Worm (Caenorhabditis elegans) whole organism, L1 larva: ENCODE results near the gene rps-2.

ENCODE experiments used
- F16B12.6 ChIP-seq: fragments of 150-350 bp; optimal IDR thresholded peaks from 2 replicates; lab custom pipeline; 2014; ENCODE audit warnings: missing biosample characterization, missing genetic modification characterization
- ceh-63 ChIP-seq: fragments of 200-800 bp; sonication (Bioruptor generic); optimal IDR thresholded peaks from 2 replicates; lab custom pipeline; 2018; ENCODE audit warnings: mild to moderate bottlenecking, missing genetic modification characterization, missing compliant biosample characterization
- elt-2 ChIP-seq: sonication (generic microtip); optimal IDR thresholded peaks from 2 replicates; lab custom pipeline; 2016; ENCODE audit warnings: missing genetic modification characterization, mild to moderate bottlenecking, inconsistent platforms, missing compliant biosample characterization, missing genetic modification reagents
- fkh-10 ChIP-seq: sonication (generic microtip); optimal IDR thresholded peaks from 2 replicates; lab custom pipeline; 2017; ENCODE audit warnings: missing biosample characterization, missing genetic modification reagents, missing genetic modification characterization
- isw-1 ChIP-seq: fragments of 200-800 bp; sonication (Bioruptor generic); IDR thresholded peaks from 2 replicates; pipeline ENCODE4 v1.3.6; 2022; ENCODE audit warnings: missing genetic modification characterization, missing compliant biosample characterization
- lin-13 ChIP-seq: fragments of 150-350 bp; optimal IDR thresholded peaks from 2 replicates; lab custom pipeline; 2014; ENCODE audit warnings: missing biosample characterization, missing genetic modification reagents, missing genetic modification characterization
- lir-3 ChIP-seq: sonication (generic microtip); optimal IDR thresholded peaks from 2 replicates; lab custom pipeline; 2016; ENCODE audit warnings: mild to moderate bottlenecking, missing genetic modification characterization, moderate library complexity, missing compliant biosample characterization; ENCODE audit not compliant: poor library complexity
- nhr-28 ChIP-seq: fragments of 150-350 bp; optimal IDR thresholded peaks from 2 replicates; lab custom pipeline; 2014; ENCODE audit warnings: missing biosample characterization, missing genetic modification characterization
- pqm-1 ChIP-seq: sonication (generic microtip); optimal IDR thresholded peaks from 3 replicates; lab custom pipeline; 2017; ENCODE audit warnings: missing biosample characterization, missing genetic modification characterization
- sptf-1 ChIP-seq: fragments of 150-350 bp; optimal IDR thresholded peaks from 2 replicates; lab custom pipeline; 2014; ENCODE audit warnings: missing biosample characterization, missing genetic modification characterization
- unc-30 ChIP-seq: sonication (generic microtip); optimal IDR thresholded peaks from 2 replicates; lab custom pipeline; 2017; ENCODE audit warnings: missing biosample characterization, missing genetic modification characterization
- vab-15 ChIP-seq: sonication (generic microtip); optimal IDR thresholded peaks from 2 replicates; lab custom pipeline; 2017; ENCODE audit warnings: missing genotype, mild to moderate bottlenecking, missing genetic modification characterization, missing compliant biosample characterization
- zag-1 ChIP-seq: fragments of 150-350 bp; optimal IDR thresholded peaks from 2 replicates; lab custom pipeline; 2014; ENCODE audit warnings: missing biosample characterization, missing genetic modification characterization

DNA sequence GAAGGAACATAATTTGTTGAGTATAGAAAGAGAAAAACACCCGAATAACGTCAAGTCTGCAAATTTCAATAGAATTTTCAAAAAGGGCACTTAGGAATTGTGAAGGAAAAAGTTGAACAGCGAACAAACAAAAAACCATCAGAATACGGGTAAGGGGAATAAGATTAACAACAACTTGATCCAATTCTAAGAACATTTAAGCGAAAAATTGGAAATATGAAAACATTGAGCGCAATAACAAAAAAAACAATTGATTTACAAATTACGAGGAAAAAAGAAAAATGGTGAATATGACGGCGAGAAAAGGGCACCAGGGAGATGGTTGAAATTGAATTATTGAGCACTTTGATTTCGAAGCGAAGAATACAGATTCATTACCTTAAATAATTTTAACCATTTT lies 9.3 kb downstream of the rps-2 start:
- no peak for TF ChIP-seq vab-15
- TF ChIP-seq fkh-10, result no peak
- TF ChIP-seq nhr-28 (tag; lab: Kevin White, UChicago), result no peak
- no peak for TF ChIP-seq lir-3 (tag; lab: Kevin White, UChicago)
- no peak for TF ChIP-seq isw-1 (GFP tag; lab: Robert Waterston, UW)
- no peak for TF ChIP-seq elt-2 (tag; lab: Kevin White, UChicago)
- TF ChIP-seq zag-1, result no peak
- no peak for TF ChIP-seq F16B12.6 (tag; lab: Kevin White, UChicago)
- no peak for TF ChIP-seq pqm-1 (tag; lab: Kevin White, UChicago)
- no peak for TF ChIP-seq unc-30 (tag; lab: Kevin White, UChicago)
- no peak for TF ChIP-seq ceh-63 (GFP tag; lab: Kevin White, UChicago)
- no peak for TF ChIP-seq lin-13 (GFP tag; lab: Kevin White, UChicago)
- no peak for TF ChIP-seq sptf-1 (tag; lab: Kevin White, UChicago)
